Worm (Caenorhabditis elegans): ENCODE results near the gene C33B4.5.
A peak's percentile ranks its signal among the peaks of the same experiment; 100 is the strongest.

The C33B4.5 gene

DNA sequence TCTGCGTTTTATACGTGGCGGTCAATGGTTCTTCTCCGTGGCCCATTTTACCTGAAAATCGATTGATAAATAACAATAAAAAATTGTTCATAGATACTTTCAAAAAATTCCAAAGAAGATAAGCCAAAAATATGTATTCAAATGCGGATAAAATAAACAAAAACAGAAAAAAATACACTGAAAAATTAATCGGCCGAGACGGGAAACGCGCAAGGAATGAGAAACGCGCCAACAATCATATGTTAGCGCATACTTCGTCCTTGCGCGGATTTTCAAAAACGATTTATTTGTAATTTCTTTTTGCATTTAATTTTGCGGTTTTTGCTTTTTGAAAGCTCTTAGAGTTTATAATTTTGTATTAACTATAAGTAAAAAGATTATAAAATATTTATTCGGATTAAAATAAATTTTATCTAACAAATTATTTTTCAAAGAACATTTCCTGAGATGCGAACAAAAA, 37.5 kb upstream of the C33B4.5 start, which contains the start of gene nduf-11 (continued):
- TF ChIP-seq sea-2 (GFP tag; optimal IDR thresholded peaks at IDR 0.05) (no peak), daf-12 (tag; optimal IDR thresholded peaks at IDR 0.05) (no peak), lin-39 (tag; optimal IDR thresholded peaks at IDR 0.05) (peak; percentile 61), pqm-1 (tag; optimal IDR thresholded peaks at IDR 0.05) (peak; percentile 50), fos-1 (tag; optimal IDR thresholded peaks at IDR 0.05) (no peak), ama-1 (optimal IDR thresholded peaks at IDR 0.05) (peak; percentile 84)

ce11 chrII:11347878-11348556, 35.1 kb upstream of the C33B4.5 start, which contains the start of the genes B0491.6 and pigm-1:
B0491.6 (minus strand) TSS chrII:11348343.
pigm-1 (plus strand) TSS chrII:11348445.
- TF ChIP-seq ZK546.5 (tag; optimal IDR thresholded peaks at IDR 0.05) (no peak), aly-2 (tag; optimal IDR thresholded peaks at IDR 0.05) (no peak), nhr-12 (tag; optimal IDR thresholded peaks at IDR 0.05) (no peak), ceh-28 (tag; optimal IDR thresholded peaks at IDR 0.05) (peak; percentile 51), fkh-2 (tag; optimal IDR thresholded peaks at IDR 0.05) (no peak), jun-1 (tag; optimal IDR thresholded peaks at IDR 0.05) (peak; percentile 33), nhr-43 (tag; optimal IDR thresholded peaks at IDR 0.05; ENCODE audit: poor library complexity, severe bottlenecking) (peak; percentile 4), nhr-11 (tag; optimal IDR thresholded peaks at IDR 0.05) (peak; percentile 25), elt-3 (tag; optimal IDR thresholded peaks at IDR 0.05) (no peak), egl-27 (tag; optimal IDR thresholded peaks at IDR 0.05) (no peak), fkh-10 (GFP tag; optimal IDR thresholded peaks at IDR 0.05) (peak; percentile 30), nhr-28 (tag; optimal IDR thresholded peaks at IDR 0.05) (no peak), hmg-11 (tag; optimal IDR thresholded peaks at IDR 0.05) (peak; percentile 69), R02D3.7 (tag; optimal IDR thresholded peaks at IDR 0.05) (no peak), nhr-77 (tag; optimal IDR thresholded peaks at IDR 0.05) (no peak), nhr-76 (tag; optimal IDR thresholded peaks at IDR 0.05) (no peak), nhr-23 (tag; optimal IDR thresholded peaks at IDR 0.05) (peak; percentile 41), skn-1 (tag; optimal IDR thresholded peaks at IDR 0.05) (peak; percentile 94), mml-1 (tag; optimal IDR thresholded peaks at IDR 0.05) (no peak), daf-12 (tag; optimal IDR thresholded peaks at IDR 0.05) (no peak), lin-15B (tag; optimal IDR thresholded peaks at IDR 0.05) (peak; percentile 25), sea-2 (GFP tag; optimal IDR thresholded peaks at IDR 0.05) (no peak), nhr-25 (tag; optimal IDR thresholded peaks at IDR 0.05) (peak; percentile 46), snpc-4 (tag; optimal IDR thresholded peaks at IDR 0.05) (peak; percentile 57), zag-1 (tag; optimal IDR thresholded peaks at IDR 0.05) (no peak), egl-5 (tag; optimal IDR thresholded peaks at IDR 0.05) (peak; percentile 68), eor-1 (tag; optimal IDR thresholded peaks at IDR 0.05) (no peak), lin-39 (tag; optimal IDR thresholded peaks at IDR 0.05) (no peak), mdl-1 (tag; optimal IDR thresholded peaks at IDR 0.05) (peak; percentile 11), unc-62 (GFP tag; optimal IDR thresholded peaks at IDR 0.05) (no peak), ceh-9 (tag; optimal IDR thresholded peaks at IDR 0.05) (no peak), elt-1 (tag; optimal IDR thresholded peaks at IDR 0.05) (no peak), ama-1 (optimal IDR thresholded peaks at IDR 0.05) (no peak), ceh-16 (tag; optimal IDR thresholded peaks at IDR 0.05) (no peak), nhr-67 (tag; optimal IDR thresholded peaks at IDR 0.05) (no peak), tbx-2 (tag; optimal IDR thresholded peaks at IDR 0.05) (no peak), ztf-11 (tag; optimal IDR thresholded peaks at IDR 0.05) (no peak), unc-39 (tag; optimal IDR thresholded peaks at IDR 0.05) (no peak), fos-1 (tag; optimal IDR thresholded peaks at IDR 0.05) (no peak), elt-2 (tag; optimal IDR thresholded peaks at IDR 0.05) (peak; percentile 48), pha-4 (tag; optimal IDR thresholded peaks at IDR 0.05) (peak; percentile 56), lsy-12 (tag; optimal IDR thresholded peaks at IDR 0.05) (no peak), ztf-4 (tag; optimal IDR thresholded peaks at IDR 0.05) (no peak), pqm-1 (tag; optimal IDR thresholded peaks at IDR 0.05) (peak; percentile 15), nfya-1 (tag; optimal IDR thresholded peaks at IDR 0.05; ENCODE audit: insufficient read depth) (peak; percentile 66)
